Worm (Caenorhabditis elegans) whole organism, mixed stage, embryonic: Measurements from ENCODE around the gene apd-3.

Experiments used
- blmp-1 ChIP-seq: fragments of 150-350 bp; optimal IDR thresholded peaks from 2 replicates; lab custom pipeline; 2014; ENCODE audit warnings: missing biosample characterization, missing genetic modification characterization
- drap-1 ChIP-seq: fragments of 200-800 bp; sonication (Bioruptor generic); optimal IDR thresholded peaks from 3 replicates; lab custom pipeline; 2018; ENCODE audit warnings: mild to moderate bottlenecking, missing genetic modification characterization, missing compliant biosample characterization
- elt-1 ChIP-seq: sonication (generic microtip); optimal IDR thresholded peaks from 2 replicates; lab custom pipeline; 2017; ENCODE audit warnings: missing genetic modification characterization, mild to moderate bottlenecking, missing compliant biosample characterization, antibody characterized with exemption, moderate library complexity, borderline replicate concordance; ENCODE audit not compliant: insufficient read depth
- lin-13 ChIP-seq: fragments of 150-350 bp; optimal IDR thresholded peaks from 2 replicates; lab custom pipeline; 2014; ENCODE audit warnings: missing biosample characterization, missing genetic modification characterization
- lsy-2 ChIP-seq: fragments of 150-350 bp; optimal IDR thresholded peaks from 2 replicates; lab custom pipeline; 2014; ENCODE audit warnings: missing biosample characterization, missing genetic modification characterization
- nhr-237 ChIP-seq: fragments of 150-350 bp; optimal IDR thresholded peaks from 2 replicates; lab custom pipeline; 2014; ENCODE audit warnings: missing biosample characterization, missing genetic modification characterization
- nhr-28 ChIP-seq: fragments of 150-350 bp; optimal IDR thresholded peaks from 2 replicates; lab custom pipeline; 2014; ENCODE audit warnings: missing biosample characterization, missing genetic modification characterization
- pha-4 ChIP-seq: fragments of 150-350 bp; optimal IDR thresholded peaks from 2 replicates; lab custom pipeline; 2018; ENCODE audit warnings: missing biosample characterization, missing genetic modification reagents, missing genetic modification characterization
- sem-2 ChIP-seq: fragments of 200-800 bp; sonication (Bioruptor generic); optimal IDR thresholded peaks from 2 replicates; lab custom pipeline; 2018; ENCODE audit warnings: mild to moderate bottlenecking, missing genetic modification characterization, missing compliant biosample characterization
- snpc-4 ChIP-seq: fragments of 150-350 bp; optimal IDR thresholded peaks from 2 replicates; lab custom pipeline; 2014; ENCODE audit warnings: missing biosample characterization, missing genetic modification characterization
- unc-39 ChIP-seq: fragments of 150-350 bp; optimal IDR thresholded peaks from 2 replicates; lab custom pipeline; 2014; ENCODE audit warnings: missing biosample characterization, missing genetic modification characterization
- unc-62 ChIP-seq: fragments of 150-350 bp; optimal IDR thresholded peaks from 2 replicates; lab custom pipeline; 2014; ENCODE audit warnings: missing biosample characterization, missing genetic modification reagents, missing genetic modification characterization
- zip-8 ChIP-seq: fragments of 150-350 bp; optimal IDR thresholded peaks from 2 replicates; lab custom pipeline; 2014; ENCODE audit warnings: missing biosample characterization, missing genetic modification characterization
- ztf-11 ChIP-seq: fragments of 150-350 bp; optimal IDR thresholded peaks from 2 replicates; lab custom pipeline; 2014; ENCODE audit warnings: missing biosample characterization, missing genetic modification characterization

DNA sequence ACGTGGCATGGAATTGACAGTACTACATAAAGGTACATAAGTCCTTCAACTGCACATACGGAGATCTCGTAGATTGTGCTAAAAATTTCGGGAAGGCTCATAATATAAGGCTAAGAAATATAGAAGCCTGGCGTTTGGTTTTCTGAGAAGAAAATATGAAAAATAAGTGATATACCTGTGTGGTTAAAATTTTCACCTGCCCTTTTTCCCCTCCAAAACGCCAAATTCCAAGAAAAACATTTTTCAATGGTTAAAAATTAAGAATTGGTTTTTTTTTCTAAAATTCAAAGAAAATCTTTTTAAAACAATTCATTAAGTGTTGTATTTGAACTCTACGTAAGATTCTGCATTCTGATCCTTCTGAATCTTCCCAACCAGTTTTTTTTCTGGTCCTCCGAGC, 31.6 kb downstream of the apd-3 start, which contains the start of gene srz-5:
- TF ChIP-seq drap-1 (GFP tag; lab: Kevin White, UChicago) (no peak), lsy-2 (no peak), pha-4 (no peak), snpc-4 (tag; lab: Kevin White, UChicago) (no peak), unc-39 (tag; lab: Kevin White, UChicago) (no peak), blmp-1 (tag; lab: Kevin White, UChicago) (no peak), unc-62 (no peak), nhr-237 (tag; lab: Kevin White, UChicago) (no peak), sem-2 (no peak), nhr-28 (tag; lab: Kevin White, UChicago) (no peak), zip-8 (tag; lab: Kevin White, UChicago) (no peak), lin-13 (tag; lab: Kevin White, UChicago) (no peak), elt-1 (tag; lab: Kevin White, UChicago) (no peak), ztf-11 (tag; lab: Kevin White, UChicago) (no peak)
